Worm (Caenorhabditis elegans): ENCODE results near the gene hpl-1.

Gene hpl-1

ce11 chrX:13284091-13284490 lies 38.9 kb downstream of the hpl-1 start, which contains the start of gene cyp-14A4:
Gene cyp-14A4, minus strand, starts transcription at chrX:13284197.
- TF ChIP-seq unc-86 (tag; optimal IDR thresholded peaks at IDR 0.05): no peak
- no peak for TF ChIP-seq syd-9 (tag; optimal IDR thresholded peaks at IDR 0.05)
- no peak for TF ChIP-seq fax-1 (tag; optimal IDR thresholded peaks at IDR 0.05)
- TF ChIP-seq unc-42 (tag; optimal IDR thresholded peaks at IDR 0.05): no peak
- TF ChIP-seq unc-3 (GFP tag; conservative IDR thresholded peaks at IDR 0.05): no peak
- TF ChIP-seq unc-3 (tag; optimal IDR thresholded peaks at IDR 0.05): no peak
- no peak for TF ChIP-seq ceh-9 (tag; optimal IDR thresholded peaks at IDR 0.05)
- TF ChIP-seq sox-2 (GFP tag; IDR thresholded peaks at IDR 0.05): no peak
- no peak for TF ChIP-seq pax-1 (tag; optimal IDR thresholded peaks at IDR 0.05)
- no peak for TF ChIP-seq zip-5 (tag; optimal IDR thresholded peaks at IDR 0.05)
- no peak for TF ChIP-seq fkh-6 (tag; optimal IDR thresholded peaks at IDR 0.05)
- TF ChIP-seq ceh-45 (GFP tag; IDR thresholded peaks at IDR 0.05): no peak
- TF ChIP-seq sox-4 (tag; optimal IDR thresholded peaks at IDR 0.05): no peak
- no peak for TF ChIP-seq ceh-6 (GFP tag; optimal IDR thresholded peaks at IDR 0.05)
- no peak for TF ChIP-seq rnt-1 (tag; optimal IDR thresholded peaks at IDR 0.05)
- no peak for TF ChIP-seq T23F11.4 (GFP tag; optimal IDR thresholded peaks at IDR 0.05)
- no peak for TF ChIP-seq eyg-1 (tag; optimal IDR thresholded peaks at IDR 0.05)
- no peak for TF ChIP-seq hlh-15 (tag; optimal IDR thresholded peaks at IDR 0.05)
- TF ChIP-seq ztf-16 (tag; optimal IDR thresholded peaks at IDR 0.05): no peak
- no peak for TF ChIP-seq C38D4.7 (GFP tag; optimal IDR thresholded peaks at IDR 0.05)

- TF ChIP-seq fkh-10 (GFP tag; optimal IDR thresholded peaks at IDR 0.05) (no peak), unc-86 (tag; optimal IDR thresholded peaks at IDR 0.05) (no peak), ceh-2 (tag; optimal IDR thresholded peaks at IDR 0.05) (no peak), mec-3 (tag; optimal IDR thresholded peaks at IDR 0.05; ENCODE audit: borderline replicate concordance) (no peak), tbx-7 (tag; optimal IDR thresholded peaks at IDR 0.05) (no peak), ceh-45 (GFP tag; IDR thresholded peaks at IDR 0.05) (no peak), gmeb-2 (tag; optimal IDR thresholded peaks at IDR 0.05) (no peak), nhr-11 (tag; optimal IDR thresholded peaks at IDR 0.05) (no peak), hlh-6 (tag; optimal IDR thresholded peaks at IDR 0.05) (no peak), unc-3 (GFP tag; conservative IDR thresholded peaks at IDR 0.05) (no peak), unc-3 (tag; optimal IDR thresholded peaks at IDR 0.05) (no peak), pha-4 (tag; optimal IDR thresholded peaks at IDR 0.05) (no peak), dmd-4 (tag; optimal IDR thresholded peaks at IDR 0.05; ENCODE audit: borderline replicate concordance) (no peak), ceh-18 (tag; optimal IDR thresholded peaks at IDR 0.05) (no peak), hlh-13 (GFP tag; optimal IDR thresholded peaks at IDR 0.05) (no peak), T23F11.4 (GFP tag; optimal IDR thresholded peaks at IDR 0.05) (no peak)
These were observed 39.4 kb downstream of the hpl-1 start for ce11 chrX:13284618-13285017.

- TF ChIP-seq hlh-6 (tag; optimal IDR thresholded peaks at IDR 0.05): no peak
- TF ChIP-seq unc-3 (GFP tag; conservative IDR thresholded peaks at IDR 0.05): no peak
- no peak for TF ChIP-seq unc-3 (tag; optimal IDR thresholded peaks at IDR 0.05)
- no peak for TF ChIP-seq ceh-19 (GFP tag; optimal IDR thresholded peaks at IDR 0.05)
- no peak for TF ChIP-seq tbx-7 (tag; optimal IDR thresholded peaks at IDR 0.05)
- TF ChIP-seq ceh-34 (tag; optimal IDR thresholded peaks at IDR 0.05): no peak
- no peak for TF ChIP-seq unc-55 (GFP tag; optimal IDR thresholded peaks at IDR 0.05)
- TF ChIP-seq hlh-15 (tag; optimal IDR thresholded peaks at IDR 0.05): no peak
- TF ChIP-seq dmd-4 (tag; optimal IDR thresholded peaks at IDR 0.05; ENCODE audit: borderline replicate concordance): no peak
- no peak for TF ChIP-seq elt-2 (tag; optimal IDR thresholded peaks at IDR 0.05)
- TF ChIP-seq pros-1 (tag; optimal IDR thresholded peaks at IDR 0.05): no peak
- no peak for TF ChIP-seq ceh-24 (tag; optimal IDR thresholded peaks at IDR 0.05)
- no peak for TF ChIP-seq pha-4 (tag; optimal IDR thresholded peaks at IDR 0.05)
- no peak for TF ChIP-seq nhr-232 (tag; optimal IDR thresholded peaks at IDR 0.05)
- no peak for TF ChIP-seq ceh-30 (tag; optimal IDR thresholded peaks at IDR 0.05)
- no peak for TF ChIP-seq pag-3 (tag; optimal IDR thresholded peaks at IDR 0.05; ENCODE audit: borderline replicate concordance)
These were observed 41.3 kb downstream of the hpl-1 start, which contains the start of gene R04D3.2 for ce11 chrX:13286533-13286932. Gene R04D3.2, minus strand, starts transcription at chrX:13286633.

Measured in whole organism, late embryonic.